Fruit fly (Drosophila melanogaster) whole organism, embryonic: Measurements from ENCODE around the gene Cyfip.

Experiments
- Atf-2 ChIP-seq: fragments of 200-800 bp; sonication (Bioruptor generic); optimal IDR thresholded peaks from 2 replicates; lab custom pipeline; 2016; ENCODE audit warnings: missing biosample characterization, missing genetic modification characterization
- CG10209 ChIP-seq: fragments of 200-800 bp; sonication (Bioruptor generic); optimal IDR thresholded peaks from 3 replicates; lab custom pipeline; 2017; ENCODE audit warnings: missing biosample characterization, mild to moderate bottlenecking, missing genetic modification characterization, missing genetic modification reagents
- CG10366 ChIP-seq: fragments of 200-800 bp; sonication (Bioruptor generic); IDR thresholded peaks from 2 replicates; pipeline ENCODE4 v1.3.6; 2022; ENCODE audit warnings: missing biosample characterization, missing genetic modification characterization
- CG11093 ChIP-seq: fragments of 200-800 bp; sonication (Bioruptor generic); IDR thresholded peaks from 3 replicates; pipeline ENCODE4 v1.3.6; 2022; ENCODE audit warnings: missing biosample characterization, missing genetic modification characterization
- CG12299 ChIP-seq: fragments of 200-800 bp; sonication (Bioruptor generic); optimal IDR thresholded peaks from 2 replicates; lab custom pipeline; 2018; ENCODE audit warnings: missing biosample characterization, mild to moderate bottlenecking, missing genetic modification characterization
- CG12391 ChIP-seq: fragments of 200-800 bp; sonication (Bioruptor generic); optimal IDR thresholded peaks from 3 replicates; lab custom pipeline; 2018; ENCODE audit warnings: missing biosample characterization, mild to moderate bottlenecking, missing genetic modification characterization, moderate library complexity
- CG12659 ChIP-seq: fragments of 200-800 bp; sonication (Bioruptor generic); optimal IDR thresholded peaks from 3 replicates; lab custom pipeline; 2017; ENCODE audit warnings: mild to moderate bottlenecking, missing biosample characterization, missing genetic modification reagents, missing genetic modification characterization
- CG12744 ChIP-seq: fragments of 200-800 bp; sonication (Bioruptor generic); optimal IDR thresholded peaks from 2 replicates; lab custom pipeline; 2016; ENCODE audit warnings: missing biosample characterization, missing genetic modification characterization
- CG13894 ChIP-seq: fragments of 200-800 bp; sonication (Bioruptor generic); optimal IDR thresholded peaks from 3 replicates; lab custom pipeline; 2018; ENCODE audit warnings: missing biosample characterization, mild to moderate bottlenecking, missing genetic modification characterization, moderate library complexity
- CG15269 ChIP-seq: fragments of 200-800 bp; sonication (Bioruptor generic); optimal IDR thresholded peaks from 2 replicates; lab custom pipeline; 2018; ENCODE audit warnings: missing biosample characterization, mild to moderate bottlenecking, missing genetic modification characterization, moderate library complexity
- CG16813 ChIP-seq: fragments of 200-800 bp; sonication (Bioruptor generic); IDR thresholded peaks from 3 replicates; pipeline ENCODE4 v1.3.6; 2022; ENCODE audit warnings: missing biosample characterization, missing genetic modification characterization; ENCODE audit not compliant: partially characterized antibody
- CG17829 ChIP-seq: fragments of 200-800 bp; optimal IDR thresholded peaks from 2 replicates; lab custom pipeline; 2019; ENCODE audit warnings: missing biosample characterization, mild to moderate bottlenecking, missing genetic modification characterization, moderate library complexity
- CG18262 ChIP-seq: fragments of 200-800 bp; optimal IDR thresholded peaks from 3 replicates; lab custom pipeline; 2019; ENCODE audit warnings: missing biosample characterization, mild to moderate bottlenecking, missing genetic modification characterization, moderate library complexity
- CG34422 ChIP-seq: fragments of 200-800 bp; sonication (Bioruptor generic); IDR thresholded peaks from 3 replicates; pipeline ENCODE4 v1.3.6; 2022; ENCODE audit warnings: missing biosample characterization, missing genetic modification characterization
- CG4707 ChIP-seq: fragments of 200-800 bp; sonication (Bioruptor generic); optimal IDR thresholded peaks from 2 replicates; lab custom pipeline; 2018; ENCODE audit warnings: missing biosample characterization, mild to moderate bottlenecking, missing genetic modification characterization, moderate library complexity
- CG6654 ChIP-seq: fragments of 200-800 bp; sonication (Bioruptor generic); optimal IDR thresholded peaks from 2 replicates; lab custom pipeline; 2017; ENCODE audit warnings: missing biosample characterization, mild to moderate bottlenecking, missing genetic modification characterization
- CG6791 ChIP-seq: fragments of 200-800 bp; sonication (Bioruptor generic); IDR thresholded peaks from 3 replicates; pipeline ENCODE4 v1.3.6; 2022; ENCODE audit warnings: missing biosample characterization, missing genetic modification characterization; ENCODE audit not compliant: partially characterized antibody
- CG7987 ChIP-seq: fragments of 200-800 bp; sonication (Bioruptor generic); optimal IDR thresholded peaks from 2 replicates; lab custom pipeline; 2018; ENCODE audit warnings: missing biosample characterization, mild to moderate bottlenecking, missing genetic modification characterization, moderate library complexity
- CG8388 ChIP-seq: fragments of 200-800 bp; sonication (Bioruptor generic); optimal IDR thresholded peaks from 2 replicates; lab custom pipeline; 2019; ENCODE audit warnings: missing biosample characterization, mild to moderate bottlenecking, missing genetic modification characterization, moderate library complexity
- Deaf1 ChIP-seq: fragments of 200-800 bp; optimal IDR thresholded peaks from 3 replicates; lab custom pipeline; 2019; ENCODE audit warnings: missing biosample characterization, mild to moderate bottlenecking, missing genetic modification characterization, moderate library complexity
- Dfd ChIP-seq, 2 experiments: fragments of >200 bp; optimal IDR thresholded peaks; 2 replicates each; lab custom pipeline; 2017; ENCODE audit warnings: missing biosample characterization in 2 of 2, missing genetic modification characterization in 2 of 2
- Elba2 ChIP-seq: fragments of 200-800 bp; sonication (Bioruptor generic); optimal IDR thresholded peaks from 3 replicates; lab custom pipeline; 2016; ENCODE audit warnings: missing biosample characterization, missing genetic modification characterization
- Fer1 ChIP-seq: fragments of 200-800 bp; sonication (Bioruptor generic); optimal IDR thresholded peaks from 2 replicates; lab custom pipeline; 2017; ENCODE audit warnings: missing biosample characterization, mild to moderate bottlenecking, missing genetic modification characterization
- H2.0 ChIP-seq: fragments of 200-800 bp; sonication (Bioruptor generic); IDR thresholded peaks from 2 replicates; pipeline ENCODE4 v1.3.6; 2022; ENCODE audit warnings: missing biosample characterization, missing genetic modification characterization
- Hey ChIP-seq: fragments of 200-800 bp; sonication (Bioruptor generic); optimal IDR thresholded peaks from 3 replicates; lab custom pipeline; 2018; ENCODE audit warnings: missing biosample characterization, mild to moderate bottlenecking, missing genetic modification characterization
- Trl ChIP-seq, 3 experiments: fragments of >200 bp in 2 of 3; fragments of 200-800 bp in 1 of 3; sonication (Bioruptor generic) in 1 of 3; optimal IDR thresholded peaks; 2 replicates in 1 of 3; 3 replicates in 2 of 3; lab custom pipeline; 2016 to 2017; ENCODE audit warnings: missing biosample characterization in 1 of 3, missing genetic modification characterization in 1 of 3
- al ChIP-seq: fragments of 200-800 bp; sonication (Bioruptor generic); IDR thresholded peaks from 2 replicates; pipeline ENCODE4 v1.3.6; 2022; ENCODE audit warnings: missing biosample characterization, missing genetic modification characterization
- btn ChIP-seq: fragments of 200-800 bp; sonication (Bioruptor generic); optimal IDR thresholded peaks from 2 replicates; lab custom pipeline; 2016; ENCODE audit warnings: missing biosample characterization, missing genetic modification characterization
- caup ChIP-seq: fragments of 200-800 bp; sonication (Bioruptor generic); optimal IDR thresholded peaks from 3 replicates; lab custom pipeline; 2017; ENCODE audit warnings: missing biosample characterization, mild to moderate bottlenecking, missing genetic modification characterization, moderate library complexity; ENCODE audit not compliant: severe bottlenecking
- chinmo ChIP-seq: fragments of 200-800 bp; sonication (Bioruptor generic); IDR thresholded peaks from 4 replicates; pipeline ENCODE4 v1.3.6; 2022; ENCODE audit warnings: missing biosample characterization, missing genetic modification characterization; ENCODE audit not compliant: partially characterized antibody
- dpn ChIP-seq, 2 experiments: fragments of 200-800 bp; sonication (Bioruptor generic); optimal IDR thresholded peaks; 3 replicates each; lab custom pipeline; 2016; ENCODE audit warnings: missing biosample characterization in 2 of 2, missing genetic modification characterization in 2 of 2
- exex ChIP-seq: fragments of 200-800 bp; sonication (Bioruptor generic); optimal IDR thresholded peaks from 4 replicates; lab custom pipeline; 2018; ENCODE audit warnings: missing biosample characterization, mild to moderate bottlenecking, missing genetic modification characterization, moderate library complexity
- fd102C ChIP-seq: fragments of 200-800 bp; sonication (Bioruptor generic); optimal IDR thresholded peaks from 2 replicates; lab custom pipeline; 2018; ENCODE audit warnings: missing biosample characterization, mild to moderate bottlenecking, missing genetic modification characterization, moderate library complexity
- gcm ChIP-seq: fragments of 200-800 bp; sonication (Bioruptor generic); optimal IDR thresholded peaks from 2 replicates; lab custom pipeline; 2019; ENCODE audit warnings: missing biosample characterization, mild to moderate bottlenecking, missing genetic modification characterization, moderate library complexity
- gcm2 ChIP-seq: fragments of 200-800 bp; sonication (Bioruptor generic); optimal IDR thresholded peaks from 2 replicates; lab custom pipeline; 2016; ENCODE audit warnings: missing biosample characterization, missing genetic modification characterization
- kni ChIP-seq: fragments of 200-800 bp; sonication (Bioruptor generic); optimal IDR thresholded peaks from 3 replicates; lab custom pipeline; 2017; ENCODE audit warnings: mild to moderate bottlenecking, missing biosample characterization, missing genetic modification reagents, missing genetic modification characterization
- lab ChIP-seq: fragments of 200-800 bp; sonication (Bioruptor generic); optimal IDR thresholded peaks from 3 replicates; lab custom pipeline; 2017; ENCODE audit warnings: missing biosample characterization, missing genetic modification characterization, mild to moderate bottlenecking, moderate library complexity, missing genetic modification reagents
- lbe ChIP-seq: fragments of 200-800 bp; sonication (Bioruptor generic); optimal IDR thresholded peaks from 2 replicates; lab custom pipeline; 2016; ENCODE audit warnings: missing biosample characterization, mild to moderate bottlenecking, missing genetic modification characterization
- lmd ChIP-seq: fragments of 200-800 bp; sonication (Bioruptor generic); IDR thresholded peaks from 2 replicates; pipeline ENCODE4 v1.3.6; 2022; ENCODE audit warnings: missing biosample characterization, missing genetic modification characterization
- lov ChIP-seq, 2 experiments: fragments of 200-800 bp in 1 of 2; fragments of >200 bp in 1 of 2; sonication (Bioruptor generic) in 1 of 2; IDR thresholded peaks in 1 of 2; optimal IDR thresholded peaks in 1 of 2; 2 replicates in 1 of 2; 3 replicates in 1 of 2; pipeline versions ENCODE4 v1.3.6 to Lab custom; 2017 to 2022; ENCODE audit warnings: missing biosample characterization in 1 of 2, missing genetic modification characterization in 1 of 2
- pho ChIP-seq: fragments of 200-800 bp; sonication (Bioruptor generic); optimal IDR thresholded peaks from 2 replicates; lab custom pipeline; 2016; ENCODE audit warnings: missing biosample characterization, missing genetic modification characterization
- scrt ChIP-seq: fragments of 200-800 bp; sonication (Bioruptor generic); optimal IDR thresholded peaks from 2 replicates; lab custom pipeline; 2018; ENCODE audit warnings: missing biosample characterization, mild to moderate bottlenecking, missing genetic modification characterization, moderate library complexity
- sd ChIP-seq: fragments of 200-800 bp; sonication (Bioruptor generic); optimal IDR thresholded peaks from 3 replicates; lab custom pipeline; 2018; ENCODE audit warnings: missing biosample characterization, mild to moderate bottlenecking, missing genetic modification characterization, moderate library complexity
- sug ChIP-seq: fragments of 200-800 bp; optimal IDR thresholded peaks from 2 replicates; lab custom pipeline; 2019; ENCODE audit warnings: missing biosample characterization, mild to moderate bottlenecking, missing genetic modification characterization, moderate library complexity
- unc-4 ChIP-seq: fragments of 200-800 bp; sonication (Bioruptor generic); IDR thresholded peaks from 2 replicates; pipeline ENCODE4 v1.3.6; 2022; ENCODE audit warnings: missing biosample characterization, missing genetic modification characterization; ENCODE audit not compliant: partially characterized antibody
- yki ChIP-seq: fragments of >200 bp; optimal IDR thresholded peaks from 3 replicates; lab custom pipeline; 2018
- zen2 ChIP-seq: fragments of 200-800 bp; sonication (Bioruptor generic); IDR thresholded peaks from 3 replicates; pipeline ENCODE4 v1.3.6; 2022; ENCODE audit warnings: missing biosample characterization, missing genetic modification characterization; ENCODE audit not compliant: partially characterized antibody
- zf30C ChIP-seq: fragments of 200-800 bp; sonication (Bioruptor generic); optimal IDR thresholded peaks from 3 replicates; lab custom pipeline; 2018; ENCODE audit warnings: missing biosample characterization, mild to moderate bottlenecking, missing genetic modification characterization

Cyfip gene

dm6 chr3R:15340052-15340732 is 7.1 kb downstream of the Cyfip start, which contains the start of gene SerRS-m (continued):
- peak; percentile 14 for TF ChIP-seq CG18262 (tag; lab: Kevin White, UChicago)
- no peak for TF ChIP-seq Deaf1 (tag; lab: Kevin White, UChicago)
- TF ChIP-seq lov (optimal IDR thresholded peaks at IDR 0.05; lab: Kevin White, UChicago) = no peak
- no peak for TF ChIP-seq lov (GFP tag; IDR thresholded peaks at IDR 0.05; lab: Robert Waterston, UW)
- TF ChIP-seq Atf-2 (GFP tag; lab: Kevin White, UChicago) = no peak
- no peak for TF ChIP-seq Elba2 (GFP tag; lab: Kevin White, UChicago)
- no peak for TF ChIP-seq fd102C (GFP tag; lab: Kevin White, UChicago)
- TF ChIP-seq chinmo (GFP tag; lab: Robert Waterston, UW) = no peak
- TF ChIP-seq Fer1 (GFP tag; lab: Kevin White, UChicago) = no peak
- no peak for TF ChIP-seq CG12744
- TF ChIP-seq zen2 (GFP tag; lab: Robert Waterston, UW) = no peak
- TF ChIP-seq gcm (GFP tag; lab: Kevin White, UChicago) = peak; percentile 29
- peak; percentile 41 for TF ChIP-seq CG8388
- peak; percentile 33 for TF ChIP-seq sd
- no peak for TF ChIP-seq lmd
- peak in 1 of 2 experiments; percentile 7 for TF ChIP-seq dpn (GFP tag; optimal IDR thresholded peaks at IDR 0.05; lab: Kevin White, UChicago)
- no peak for TF ChIP-seq caup (GFP tag; lab: Kevin White, UChicago)
- TF ChIP-seq sug (tag; lab: Kevin White, UChicago) = peak; percentile 12
- TF ChIP-seq CG13894 = no peak
- TF ChIP-seq CG10209 = peak; percentile 3
- peak; percentile 24 for TF ChIP-seq CG12391
- TF ChIP-seq gcm2 (GFP tag; lab: Kevin White, UChicago) = no peak
- no peak for TF ChIP-seq CG11093
- no peak for TF ChIP-seq lbe
- TF ChIP-seq CG6791 (GFP tag; lab: Robert Waterston, UW) = no peak
- peak; percentile 11 for TF ChIP-seq zf30C (GFP tag; lab: Kevin White, UChicago)
- no peak for TF ChIP-seq yki (lab: Kevin White, UChicago)
- TF ChIP-seq CG12659 = peak; percentile 3
- TF ChIP-seq CG7987 = no peak
- peak; percentile 15 for TF ChIP-seq CG17829 (tag; lab: Kevin White, UChicago)

dm6 chr3R:15342432-15342925 is 9.4 kb downstream of the Cyfip start:
- TF ChIP-seq CG6654 (GFP tag; lab: Kevin White, UChicago) = no peak
- no peak for TF ChIP-seq exex (tag; lab: Kevin White, UChicago)
- peak; percentile 70; the same call in 1 of the 3 replicates for TF ChIP-seq CG34422 (GFP tag; lab: Robert Waterston, UW)
- TF ChIP-seq CG4707 = no peak
- TF ChIP-seq lab (GFP tag; lab: Kevin White, UChicago) = no peak
- TF ChIP-seq unc-4 (GFP tag; lab: Robert Waterston, UW) = no peak
- TF ChIP-seq Trl (optimal IDR thresholded peaks at IDR 0.05; lab: Kevin White, UChicago) = peak in 1 of 2 experiments; percentile 27
- TF ChIP-seq Trl (GFP tag; optimal IDR thresholded peaks at IDR 0.05; lab: Kevin White, UChicago) = no peak
- no peak for TF ChIP-seq Hey (tag; lab: Kevin White, UChicago)
- TF ChIP-seq Dfd (GFP tag; optimal IDR thresholded peaks at IDR 0.05; lab: Kevin White, UChicago) = no peak
- TF ChIP-seq pho (GFP tag; lab: Kevin White, UChicago) = no peak
- 0 out of 3 replicates have a peak, but pooled peaks have one; percentile 9 for TF ChIP-seq CG11093
- 0 out of 3 replicates have a peak, but pooled peaks have one; percentile 21 for TF ChIP-seq CG16813 (GFP tag; lab: Robert Waterston, UW)
- TF ChIP-seq CG15269 = no peak
- TF ChIP-seq CG10366 = 0 out of 2 replicates have a peak, but pooled peaks have one; percentile 25
- peak; percentile 7; the same call in 1 of the 2 replicates for TF ChIP-seq H2.0 (GFP tag; lab: Robert Waterston, UW)
- no peak for TF ChIP-seq CG12299 (tag; lab: Kevin White, UChicago)
- TF ChIP-seq btn = no peak
- no peak for TF ChIP-seq scrt (GFP tag; lab: Kevin White, UChicago)
- no peak for TF ChIP-seq kni (GFP tag; lab: Kevin White, UChicago)
- 0 out of 2 replicates have a peak, but pooled peaks have one; percentile 7 for TF ChIP-seq al (GFP tag; lab: Robert Waterston, UW)
